Fruit fly (Drosophila melanogaster): ENCODE data around the gene Cpr72Eb.

Cpr72Eb gene

DNA sequence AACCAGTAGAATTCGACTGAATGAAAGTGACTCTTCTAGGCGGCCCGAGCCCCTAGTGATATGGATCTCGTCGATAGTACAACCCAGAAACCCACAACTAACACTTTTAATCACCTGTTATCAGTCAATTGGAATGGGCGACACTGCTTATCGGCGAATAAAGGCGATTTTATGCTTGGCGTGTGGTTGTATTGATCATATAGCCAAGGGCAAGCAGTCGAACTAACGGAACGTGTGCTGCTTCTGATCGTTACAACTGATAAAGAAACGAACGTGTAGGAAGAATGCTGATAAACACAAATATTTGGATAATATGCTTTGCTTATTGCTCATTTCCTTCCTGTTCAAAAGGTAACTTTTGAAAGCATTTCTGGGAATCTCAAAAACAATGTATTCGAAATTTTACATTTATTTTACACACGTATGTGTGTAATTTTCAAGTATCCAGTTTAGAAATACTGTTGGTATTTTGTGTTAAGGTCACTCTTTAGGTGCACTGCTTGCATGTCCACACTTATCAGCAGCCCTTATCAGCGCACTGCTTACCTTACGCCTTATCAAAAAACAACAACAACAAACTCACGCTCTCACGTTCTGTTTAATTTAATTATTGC lies 16.6 kb downstream of the Cpr72Eb start, which contains the start of gene Agpat4:
Agpat4 (minus strand) TSS at position 387 of the 614 bp plus-strand sequence.
- TF ChIP-seq psq (optimal IDR thresholded peaks at IDR 0.05) (no peak), EcR (GFP tag; optimal IDR thresholded peaks at IDR 0.05) (no peak), CG8478 (optimal IDR thresholded peaks at IDR 0.05) (no peak), usp (GFP tag; optimal IDR thresholded peaks at IDR 0.05) (no peak), pan (optimal IDR thresholded peaks at IDR 0.05) (no peak), Dll (optimal IDR thresholded peaks at IDR 0.05) (no peak)

DNA sequence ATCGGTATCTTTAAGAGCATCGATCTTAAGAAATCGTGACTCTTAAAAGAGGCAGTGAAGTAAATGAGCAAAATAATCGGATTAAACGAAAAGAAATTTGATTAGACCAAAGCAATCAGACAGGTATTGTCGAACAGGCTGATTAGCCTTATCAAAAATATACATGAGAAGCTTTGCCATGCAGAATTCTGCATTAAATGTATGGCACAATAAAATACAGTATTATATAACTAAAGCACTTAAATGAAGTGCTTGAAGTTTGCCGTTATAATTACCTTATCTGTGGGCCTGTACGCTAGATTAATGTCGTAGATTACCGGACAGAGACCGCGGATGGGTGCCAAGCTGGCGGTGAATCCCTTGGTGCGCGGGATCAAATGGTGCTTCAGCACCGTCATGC lies 18.4 kb downstream of the Cpr72Eb start:
- TF ChIP-seq pan (optimal IDR thresholded peaks at IDR 0.05) = no peak
- no peak for TF ChIP-seq usp (GFP tag; optimal IDR thresholded peaks at IDR 0.05)
- no peak for TF ChIP-seq EcR (GFP tag; optimal IDR thresholded peaks at IDR 0.05)
- TF ChIP-seq psq (optimal IDR thresholded peaks at IDR 0.05) = no peak
- no peak for TF ChIP-seq CG8478 (optimal IDR thresholded peaks at IDR 0.05)
- no peak for TF ChIP-seq Dll (optimal IDR thresholded peaks at IDR 0.05)

DNA sequence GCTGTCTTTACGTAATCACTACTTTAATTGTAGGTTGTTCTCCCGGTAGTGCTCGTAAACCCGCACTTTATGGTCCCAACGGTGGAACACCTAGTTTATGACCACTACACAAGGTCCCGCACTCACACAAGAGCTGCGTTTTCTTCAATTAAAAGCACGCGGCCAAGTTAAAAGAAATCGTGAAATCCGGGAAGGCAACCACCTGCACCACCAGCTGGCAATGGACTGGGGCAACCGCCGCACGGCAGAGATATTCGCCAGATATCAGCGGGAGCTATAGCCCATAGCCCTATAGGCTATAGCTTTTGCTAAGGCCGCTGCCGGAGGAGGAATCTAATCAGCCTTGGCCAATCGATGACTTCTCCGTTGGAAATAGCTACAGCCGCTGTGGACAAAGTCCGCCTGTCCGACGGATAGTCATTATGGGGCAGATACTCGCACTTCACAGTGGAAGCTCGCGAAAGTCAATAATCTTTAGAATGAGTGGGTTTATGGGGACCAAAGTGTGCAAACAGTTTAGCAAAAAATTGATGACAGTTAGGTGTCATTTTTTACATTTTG lies 19.5 kb downstream of the Cpr72Eb start:
- TF ChIP-seq EcR (GFP tag; optimal IDR thresholded peaks at IDR 0.05) = no peak
- no peak for TF ChIP-seq psq (optimal IDR thresholded peaks at IDR 0.05)
- TF ChIP-seq usp (GFP tag; optimal IDR thresholded peaks at IDR 0.05) = no peak
- TF ChIP-seq Dll (optimal IDR thresholded peaks at IDR 0.05) = no peak
- TF ChIP-seq CG8478 (optimal IDR thresholded peaks at IDR 0.05) = no peak
- no peak for TF ChIP-seq pan (optimal IDR thresholded peaks at IDR 0.05)

DNA sequence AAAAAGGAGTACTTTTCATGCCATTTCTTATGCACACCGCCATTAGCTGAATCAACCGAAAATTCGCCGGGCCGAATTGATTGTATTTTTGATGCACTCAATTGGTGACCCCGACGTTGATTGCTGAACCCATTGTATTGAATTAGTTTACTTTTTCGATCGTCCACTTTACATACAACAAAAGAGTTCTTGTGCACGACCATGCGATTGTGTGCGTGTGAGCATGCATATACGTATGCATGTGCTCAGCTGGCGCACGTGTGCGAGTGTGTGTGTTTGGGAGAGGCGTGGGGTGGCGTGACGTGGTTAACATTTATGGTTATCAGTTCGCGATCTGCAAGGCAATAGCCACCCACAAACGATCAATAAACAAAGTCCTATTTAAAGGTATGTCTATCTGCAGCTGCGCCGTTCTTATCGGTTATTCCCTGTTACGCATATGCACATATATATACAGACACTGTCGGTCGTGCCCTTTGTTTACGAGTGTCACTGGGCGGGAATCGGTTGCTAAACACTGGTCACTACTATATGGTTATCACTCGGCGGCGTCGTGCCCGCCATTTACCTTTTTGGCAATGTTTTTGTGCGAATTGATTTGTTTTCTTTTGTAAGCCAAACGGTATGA lies 20.7 kb downstream of the Cpr72Eb start:
- TF ChIP-seq Dll (optimal IDR thresholded peaks at IDR 0.05) = no peak

DNA sequence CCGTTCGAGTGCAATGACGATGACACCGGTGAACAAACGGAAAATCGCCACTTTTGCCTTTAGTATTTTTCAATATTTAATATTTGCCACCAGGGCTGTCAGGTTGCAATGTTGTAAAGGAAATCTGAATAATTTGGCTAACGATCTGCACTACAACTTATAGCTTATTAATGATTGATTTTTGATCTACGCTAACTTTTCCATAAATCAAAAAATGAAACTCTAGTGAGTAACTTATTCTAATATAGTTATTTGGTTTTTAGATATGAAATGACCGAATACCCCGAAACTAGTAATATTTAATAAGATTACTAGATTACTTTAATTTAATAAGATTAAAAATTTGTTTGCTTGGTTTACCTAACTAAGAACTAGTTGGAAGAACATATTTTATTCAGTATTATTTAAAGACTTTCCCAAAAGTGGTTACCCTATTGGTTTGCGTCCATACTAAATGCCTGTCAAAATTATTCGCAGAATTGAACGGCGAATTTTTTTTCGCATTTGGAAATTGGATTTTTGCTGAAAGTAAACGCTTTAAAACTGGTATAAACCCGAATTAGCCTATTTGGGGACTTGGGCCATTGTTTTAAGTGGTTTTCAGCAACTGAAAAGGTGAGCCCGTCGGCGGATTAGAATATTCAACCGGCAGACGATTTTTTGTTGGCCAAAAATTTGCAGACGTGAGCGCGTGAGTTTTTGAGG lies 21.3 kb downstream of the Cpr72Eb start, which contains the start of the genes Agpat3 and RAF2:
Agpat3 (minus strand) TSS at position 78 of the 705 bp plus-strand sequence.
RAF2 (plus strand) TSS at position 448 of the 705 bp plus-strand sequence.
- no peak for TF ChIP-seq EcR (GFP tag; optimal IDR thresholded peaks at IDR 0.05)
- no peak for TF ChIP-seq Dll (optimal IDR thresholded peaks at IDR 0.05)
- TF ChIP-seq pan (optimal IDR thresholded peaks at IDR 0.05) = no peak
- TF ChIP-seq psq (optimal IDR thresholded peaks at IDR 0.05) = no peak
- no peak for TF ChIP-seq CG8478 (optimal IDR thresholded peaks at IDR 0.05)

DNA sequence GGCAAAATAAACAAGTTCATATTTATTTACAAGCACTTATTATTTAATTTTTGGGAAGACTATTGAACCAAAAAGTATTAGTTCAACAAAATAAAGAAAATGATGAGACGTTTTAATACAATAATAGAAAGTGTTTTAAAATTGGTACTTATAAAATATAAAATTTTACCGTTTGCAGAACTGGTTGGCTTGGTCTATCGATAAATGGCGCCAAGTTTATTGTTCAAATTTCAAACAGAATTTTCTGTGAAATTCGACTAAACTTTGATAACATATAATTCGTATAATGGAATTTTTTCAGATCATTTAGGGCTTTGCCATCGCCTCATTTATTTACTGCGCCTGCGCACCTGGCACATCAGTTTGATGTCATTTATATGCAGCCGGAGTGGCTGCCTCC lies 26.1 kb downstream of the Cpr72Eb start:
- TF ChIP-seq CG8478 (optimal IDR thresholded peaks at IDR 0.05) (no peak), EcR (GFP tag; optimal IDR thresholded peaks at IDR 0.05) (no peak), pan (optimal IDR thresholded peaks at IDR 0.05) (no peak), Dll (optimal IDR thresholded peaks at IDR 0.05) (no peak), psq (optimal IDR thresholded peaks at IDR 0.05) (no peak), usp (GFP tag; optimal IDR thresholded peaks at IDR 0.05) (no peak)

DNA sequence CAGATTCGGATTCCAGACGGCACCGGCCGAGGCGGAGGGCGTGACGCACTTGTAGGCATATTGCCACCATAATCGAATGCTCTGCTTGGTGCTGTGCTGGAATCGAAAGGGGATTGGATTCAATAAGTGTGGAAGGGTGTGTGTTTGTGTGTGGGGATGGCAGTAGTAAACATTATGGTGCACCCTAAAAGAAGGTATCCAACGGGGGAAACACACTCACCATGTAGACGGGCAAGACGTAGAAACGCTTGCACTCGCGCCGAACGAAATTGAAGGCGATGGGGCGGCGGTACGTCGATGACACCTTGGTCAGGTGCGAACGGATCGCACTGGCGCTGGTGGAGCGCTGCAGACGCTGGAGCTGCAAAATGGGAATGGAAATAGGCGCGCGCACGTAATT lies 26.6 kb downstream of the Cpr72Eb start:
- TF ChIP-seq psq (optimal IDR thresholded peaks at IDR 0.05) (no peak), Dll (optimal IDR thresholded peaks at IDR 0.05) (no peak), usp (GFP tag; optimal IDR thresholded peaks at IDR 0.05) (no peak)

DNA sequence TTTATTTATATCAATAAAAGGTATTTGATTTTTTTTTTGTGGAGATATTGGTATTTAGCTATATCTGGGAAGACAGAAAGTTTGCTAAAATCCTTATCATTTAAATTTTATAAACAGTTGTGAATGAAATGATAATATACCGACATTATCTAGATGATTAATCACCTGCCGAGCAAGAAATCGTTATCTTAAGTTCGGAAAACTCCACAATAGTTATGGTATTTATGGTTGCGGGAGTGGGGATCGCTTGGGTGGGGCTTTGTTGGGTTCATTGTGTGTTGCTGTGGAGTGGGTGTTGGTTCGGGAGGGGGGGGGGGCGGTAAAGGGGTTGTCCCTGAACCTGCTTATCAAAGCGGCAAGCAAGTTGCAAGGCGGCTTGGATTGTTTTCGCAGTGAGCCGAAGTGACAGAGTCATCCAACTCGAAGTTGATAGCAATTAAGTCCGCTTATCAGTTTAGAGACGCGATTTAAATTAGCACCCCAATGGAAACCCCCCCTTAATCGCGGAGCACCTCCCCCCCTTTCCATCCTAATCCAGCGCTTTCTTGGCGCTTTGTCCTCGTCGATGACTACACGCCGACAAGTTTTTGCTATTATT lies 27.6 kb downstream of the Cpr72Eb start:
- no peak for TF ChIP-seq psq (optimal IDR thresholded peaks at IDR 0.05)
- no peak for TF ChIP-seq usp (GFP tag; optimal IDR thresholded peaks at IDR 0.05)
- no peak for TF ChIP-seq Dll (optimal IDR thresholded peaks at IDR 0.05)
- TF ChIP-seq EcR (GFP tag; optimal IDR thresholded peaks at IDR 0.05) = no peak
- TF ChIP-seq pan (optimal IDR thresholded peaks at IDR 0.05) = no peak
- TF ChIP-seq CG8478 (optimal IDR thresholded peaks at IDR 0.05) = no peak

DNA sequence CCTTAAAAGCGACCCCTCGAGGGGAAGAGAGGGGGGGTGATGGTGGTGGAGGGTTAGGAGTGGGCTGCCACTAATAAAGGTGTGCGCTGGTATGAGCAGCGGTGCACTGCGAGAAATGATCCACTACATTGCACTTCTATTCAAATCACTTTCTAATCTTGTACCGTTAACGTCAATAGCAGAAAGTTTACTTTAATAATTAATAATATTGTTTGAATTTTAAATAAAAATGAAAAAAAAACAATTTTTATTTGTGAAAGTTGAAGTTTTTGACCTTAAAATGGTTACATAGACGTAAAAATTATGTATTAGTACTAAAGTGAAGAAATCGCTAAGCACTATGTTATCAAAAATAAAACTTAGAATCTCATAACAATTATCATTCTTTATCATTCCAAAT lies 28.2 kb downstream of the Cpr72Eb start:
- TF ChIP-seq pan (optimal IDR thresholded peaks at IDR 0.05) = no peak

DNA sequence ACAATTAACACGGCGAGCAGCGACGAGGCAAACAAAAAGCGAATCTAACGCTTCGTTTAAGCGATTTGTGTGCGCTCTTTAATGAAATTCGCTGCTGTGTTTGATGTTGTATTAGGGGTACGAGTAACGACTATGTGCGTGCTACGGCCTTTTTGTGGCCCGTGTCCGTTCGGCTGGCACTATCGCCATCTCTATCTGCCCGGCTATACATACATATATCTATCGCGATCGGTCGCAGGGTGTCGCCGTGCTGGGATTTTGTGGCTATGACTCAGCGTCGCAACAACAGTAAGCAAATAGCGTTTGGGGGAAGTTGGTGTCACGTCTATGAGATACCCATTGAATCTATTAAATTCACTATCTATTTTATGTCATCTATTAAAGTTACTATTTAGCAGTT lies 29.0 kb downstream of the Cpr72Eb start:
- TF ChIP-seq CG8478 (optimal IDR thresholded peaks at IDR 0.05) = no peak
- no peak for TF ChIP-seq pan (optimal IDR thresholded peaks at IDR 0.05)
- TF ChIP-seq Dll (optimal IDR thresholded peaks at IDR 0.05) = no peak
- no peak for TF ChIP-seq usp (GFP tag; optimal IDR thresholded peaks at IDR 0.05)
- TF ChIP-seq psq (optimal IDR thresholded peaks at IDR 0.05) = no peak
- no peak for TF ChIP-seq EcR (GFP tag; optimal IDR thresholded peaks at IDR 0.05)

DNA sequence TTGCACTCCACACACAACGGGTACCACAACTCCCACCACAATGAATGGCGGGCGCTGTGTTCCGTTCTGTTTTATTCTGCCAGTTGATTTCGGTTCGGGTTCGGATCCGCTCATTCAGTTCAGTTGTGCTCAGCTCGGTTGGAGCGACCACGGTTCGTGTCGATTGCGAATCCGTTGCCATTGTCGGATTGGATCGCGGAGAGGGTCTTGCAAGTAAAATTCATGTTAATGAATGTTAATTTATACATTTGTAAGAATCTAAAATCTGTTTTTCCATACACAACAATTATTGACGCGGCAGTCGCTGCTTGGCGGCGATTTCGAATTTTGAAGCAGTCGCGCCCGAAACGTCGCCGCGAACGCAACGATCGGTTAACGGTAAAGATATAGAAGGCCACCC lies 29.8 kb downstream of the Cpr72Eb start, which contains the start of gene Gagr:
Gagr (plus strand) TSS at position 81 of the 400 bp plus-strand sequence.
- TF ChIP-seq EcR (GFP tag; optimal IDR thresholded peaks at IDR 0.05) (no peak), CG8478 (optimal IDR thresholded peaks at IDR 0.05) (no peak), psq (optimal IDR thresholded peaks at IDR 0.05) (no peak), pan (optimal IDR thresholded peaks at IDR 0.05) (no peak), usp (GFP tag; optimal IDR thresholded peaks at IDR 0.05) (no peak), Dll (optimal IDR thresholded peaks at IDR 0.05) (no peak)

DNA sequence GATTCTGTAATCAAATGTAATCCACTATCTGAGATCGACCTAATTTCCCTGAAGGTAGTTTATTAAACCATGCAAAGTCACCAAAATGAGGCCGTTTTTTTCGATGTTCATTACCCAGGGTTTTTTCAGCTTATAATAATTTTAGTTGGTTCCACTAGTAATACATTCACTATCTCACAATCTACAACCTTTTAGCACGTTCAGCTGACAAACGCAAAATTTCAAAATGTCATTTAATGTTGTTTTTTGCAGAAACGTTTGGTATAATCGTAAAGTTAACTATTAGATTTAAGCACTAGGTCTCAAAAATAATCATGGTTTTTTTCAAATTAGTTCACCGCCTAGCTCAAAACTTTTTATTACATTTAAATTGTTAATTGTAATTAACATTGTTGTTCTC lies 35.5 kb downstream of the Cpr72Eb start, which contains the start of gene CG44836:
CG44836 (minus strand) TSS at position 101 of the 400 bp plus-strand sequence.
- no peak for TF ChIP-seq CG8478 (optimal IDR thresholded peaks at IDR 0.05)
- TF ChIP-seq psq (optimal IDR thresholded peaks at IDR 0.05) = no peak
- no peak for TF ChIP-seq EcR (GFP tag; optimal IDR thresholded peaks at IDR 0.05)
- no peak for TF ChIP-seq pan (optimal IDR thresholded peaks at IDR 0.05)
- no peak for TF ChIP-seq usp (GFP tag; optimal IDR thresholded peaks at IDR 0.05)
- no peak for TF ChIP-seq Dll (optimal IDR thresholded peaks at IDR 0.05)
